Worm (Caenorhabditis elegans) whole organism, L4 larva: Measurements from ENCODE around the gene K08E7.4.

ENCODE experiments used
- F49E8.2 ChIP-seq: sonication (generic microtip); optimal IDR thresholded peaks from 2 replicates; lab custom pipeline; 2016; ENCODE audit warnings: missing compliant biosample characterization, mild to moderate bottlenecking, missing genetic modification characterization, borderline replicate concordance
- ceh-82 ChIP-seq: sonication (generic microtip); optimal IDR thresholded peaks from 2 replicates; lab custom pipeline; 2017; ENCODE audit warnings: missing biosample characterization, missing genetic modification characterization
- cey-2 ChIP-seq: sonication (generic microtip); optimal IDR thresholded peaks from 3 replicates; lab custom pipeline; 2017; ENCODE audit warnings: missing genetic modification characterization, mild to moderate bottlenecking, missing compliant biosample characterization, antibody characterized with exemption, borderline replicate concordance; ENCODE audit not compliant: insufficient read depth
- lin-13 ChIP-seq: fragments of 150-350 bp; optimal IDR thresholded peaks from 2 replicates; lab custom pipeline; 2014; ENCODE audit warnings: missing biosample characterization, missing genetic modification reagents, missing genetic modification characterization
- mdl-1 ChIP-seq, 2 experiments: fragments of 150-350 bp in 1 of 2; sonication (generic microtip) in 1 of 2; optimal IDR thresholded peaks; 2 replicates each; lab custom pipeline; 2014 to 2017; ENCODE audit warnings: missing biosample characterization in 2 of 2, missing genetic modification characterization in 2 of 2
- nhr-76 ChIP-seq: fragments of 150-350 bp; optimal IDR thresholded peaks from 2 replicates; lab custom pipeline; 2014; ENCODE audit warnings: missing biosample characterization, missing genetic modification characterization
- pha-4 ChIP-seq, 2 experiments: fragments of 150-350 bp in 1 of 2; fragments of 200-800 bp in 1 of 2; sonication (Bioruptor generic) in 1 of 2; IDR thresholded peaks in 1 of 2; optimal IDR thresholded peaks in 1 of 2; 2 replicates each; pipeline versions ENCODE4 v1.3.6 to Lab custom; 2014 to 2022; ENCODE audit warnings: missing genetic modification characterization in 2 of 2, missing genetic modification reagents in 2 of 2, missing biosample characterization in 1 of 2, missing compliant biosample characterization in 1 of 2
- zag-1 ChIP-seq: fragments of 150-350 bp; optimal IDR thresholded peaks from 2 replicates; lab custom pipeline; 2014; ENCODE audit warnings: missing biosample characterization, missing genetic modification characterization

DNA sequence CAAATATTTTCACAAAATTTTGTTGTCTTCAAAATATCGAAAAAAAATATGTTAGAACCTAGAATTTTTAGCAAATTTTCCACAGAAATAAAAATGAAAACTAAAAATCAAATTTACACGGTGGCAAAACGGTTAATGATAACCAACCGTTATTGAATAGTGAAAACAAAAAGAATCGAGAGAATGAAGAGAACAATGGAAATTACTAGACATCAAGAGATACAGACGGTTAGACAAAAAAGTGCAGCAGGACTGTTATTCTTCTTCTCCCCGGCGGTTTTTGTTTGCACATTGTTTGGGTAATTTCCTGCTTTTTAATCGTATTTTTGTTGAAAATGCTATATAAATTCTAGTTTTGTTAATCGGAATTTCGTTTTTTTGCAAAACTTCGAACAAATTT lies 47.9 kb upstream of the K08E7.4 start:
- TF ChIP-seq mdl-1 (tag; optimal IDR thresholded peaks at IDR 0.05; lab: Kevin White, UChicago), result no peak
- TF ChIP-seq F49E8.2, result no peak
- no peak for TF ChIP-seq zag-1 (tag; lab: Kevin White, UChicago)
- TF ChIP-seq ceh-82, result no peak
- TF ChIP-seq pha-4 (GFP tag; IDR thresholded peaks at IDR 0.05; lab: Robert Waterston, UW), result no peak
- TF ChIP-seq pha-4 (tag; optimal IDR thresholded peaks at IDR 0.05; lab: Kevin White, UChicago), result no peak
- TF ChIP-seq cey-2, result no peak
- no peak for TF ChIP-seq nhr-76 (tag; lab: Kevin White, UChicago)
- TF ChIP-seq lin-13 (GFP tag; lab: Kevin White, UChicago), result no peak
